Fruit fly (Drosophila melanogaster) whole organism: Measurements from ENCODE around the gene CG12502.

Experiments used
- CG8478 ChIP-seq: fragments of >200 bp; optimal IDR thresholded peaks from 2 replicates; lab custom pipeline; 2018; ENCODE audit warnings: inconsistent platforms
- Dll ChIP-seq: fragments of >200 bp; optimal IDR thresholded peaks from 2 replicates; lab custom pipeline; 2017
- EcR ChIP-seq, 2 experiments: fragments of >200 bp; optimal IDR thresholded peaks; 2 replicates each; lab custom pipeline; 2017; ENCODE audit warnings: missing biosample characterization in 2 of 2, missing genetic modification characterization in 2 of 2, missing genetic modification reagents in 2 of 2
- pan ChIP-seq: fragments of >200 bp; optimal IDR thresholded peaks from 2 replicates; lab custom pipeline; 2017
- psq ChIP-seq: fragments of >200 bp; optimal IDR thresholded peaks from 2 replicates; lab custom pipeline; 2017
- usp ChIP-seq: fragments of >200 bp; optimal IDR thresholded peaks from 2 replicates; lab custom pipeline; 2017; ENCODE audit warnings: missing biosample characterization, missing genetic modification characterization, mixed read lengths

DNA sequence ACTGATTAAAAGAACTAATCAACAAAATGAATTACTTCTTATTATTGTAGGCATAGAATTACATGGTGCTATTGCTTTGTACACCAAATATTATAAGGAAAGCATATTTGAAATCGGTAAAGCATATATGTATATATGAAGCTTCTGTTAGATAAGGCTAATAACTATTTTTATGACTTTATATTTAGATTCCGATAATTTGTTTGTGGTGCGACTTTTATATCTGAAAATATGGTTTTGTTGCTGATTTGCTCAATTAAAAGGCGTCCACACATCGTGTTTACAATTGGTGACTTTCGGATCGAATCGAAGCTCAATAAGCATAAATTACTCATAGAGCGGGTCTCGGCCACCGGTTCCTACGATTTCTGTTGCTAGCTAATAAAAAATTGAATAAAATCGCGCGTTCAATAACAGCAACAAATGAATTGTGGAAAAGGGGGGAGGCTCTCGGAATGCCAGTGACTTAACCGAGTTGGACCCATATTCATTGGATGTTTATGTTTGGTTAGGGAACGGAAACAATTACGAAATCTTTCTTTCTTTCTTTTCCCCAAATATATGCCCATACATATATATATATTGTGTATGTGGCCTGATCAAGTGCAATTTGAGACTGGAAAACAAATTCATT is 20.5 kb downstream of the CG12502 start:
- TF ChIP-seq Dll (no peak), psq (no peak), pan (lab: Kevin White, UChicago) (no peak), usp (GFP tag; lab: Kevin White, UChicago) (no peak), CG8478 (lab: Kevin White, UChicago) (no peak), EcR (GFP tag; optimal IDR thresholded peaks at IDR 0.05; lab: Kevin White, UChicago) (no peak)
